Worm (Caenorhabditis elegans): ENCODE data around the gene F42A10.5.

DNA sequence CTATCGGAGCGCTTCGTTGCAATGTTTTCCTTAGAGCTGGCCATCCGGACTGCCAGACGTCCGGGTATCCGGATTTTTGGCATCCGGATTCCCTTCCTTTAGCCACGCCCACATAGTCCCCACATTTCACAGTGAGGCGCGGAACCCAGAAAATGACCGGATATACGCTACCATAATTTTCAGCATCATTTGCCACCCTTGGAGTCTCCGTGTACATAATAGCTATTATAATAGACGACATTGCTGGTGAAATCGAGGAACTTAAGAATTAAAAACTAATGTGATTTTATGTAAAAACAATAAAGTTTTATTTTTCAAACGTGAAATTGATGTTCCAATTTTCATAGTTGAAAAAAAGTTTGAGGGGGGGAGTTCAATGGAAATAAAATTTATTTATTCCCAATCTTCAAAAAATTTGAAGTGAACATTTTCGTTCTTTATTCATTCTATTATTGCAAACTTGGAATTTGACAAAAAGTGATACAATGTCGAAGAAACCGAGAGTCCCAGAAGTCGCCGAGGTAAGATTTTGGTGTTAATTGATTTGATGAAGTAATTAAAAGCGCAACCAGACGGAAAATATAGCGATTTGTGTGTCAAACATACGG is 37.0 kb upstream of the F42A10.5 start:
- no peak for TF ChIP-seq flt-1 (GFP tag; IDR thresholded peaks at IDR 0.05)
- no peak for TF ChIP-seq ceh-36 (tag; optimal IDR thresholded peaks at IDR 0.05)
- TF ChIP-seq tbx-11 (GFP tag; IDR thresholded peaks at IDR 0.05) = no peak
- no peak for TF ChIP-seq ama-1 (optimal IDR thresholded peaks at IDR 0.05)
- TF ChIP-seq hmg-4 (GFP tag; optimal IDR thresholded peaks at IDR 0.05) = no peak

Data from whole organism, early embryonic.